Worm (Caenorhabditis elegans) whole organism, L4 larva: ENCODE measurements around the gene paic-1.

Experiments
- F49E8.2 ChIP-seq: sonication (generic microtip); optimal IDR thresholded peaks from 2 replicates; lab custom pipeline; 2016; ENCODE audit warnings: missing compliant biosample characterization, mild to moderate bottlenecking, missing genetic modification characterization, borderline replicate concordance
- R02D3.7 ChIP-seq: fragments of 150-350 bp; sonication (generic microtip); optimal IDR thresholded peaks from 3 replicates; lab custom pipeline; 2014; ENCODE audit warnings: missing biosample characterization, missing genetic modification characterization
- aha-1 ChIP-seq: fragments of 150-350 bp; peaks from one replicate; lab custom pipeline; 2014; ENCODE audit warnings: missing biosample characterization, missing genetic modification characterization
- ceh-28 ChIP-seq: fragments of 150-350 bp; optimal IDR thresholded peaks from 2 replicates; lab custom pipeline; 2014; ENCODE audit warnings: missing biosample characterization, missing genetic modification reagents, missing genetic modification characterization
- ceh-44 ChIP-seq: fragments of 200-800 bp; sonication (Bioruptor generic); IDR thresholded peaks from 2 replicates; pipeline ENCODE4 v1.3.6; 2022; ENCODE audit warnings: missing genetic modification reagents, missing genetic modification characterization, missing compliant biosample characterization
- ceh-82 ChIP-seq: sonication (generic microtip); optimal IDR thresholded peaks from 2 replicates; lab custom pipeline; 2017; ENCODE audit warnings: missing biosample characterization, missing genetic modification characterization
- ces-1 ChIP-seq: fragments of 150-350 bp; sonication (generic microtip); optimal IDR thresholded peaks from 4 replicates; lab custom pipeline; 2014; ENCODE audit warnings: missing biosample characterization, missing genetic modification reagents, missing genetic modification characterization
- daf-12 ChIP-seq: fragments of 150-350 bp; optimal IDR thresholded peaks from 2 replicates; lab custom pipeline; 2014; ENCODE audit warnings: missing biosample characterization, missing genetic modification reagents, missing genetic modification characterization
- fos-1 ChIP-seq: fragments of 150-350 bp; optimal IDR thresholded peaks from 2 replicates; lab custom pipeline; 2014; ENCODE audit warnings: missing biosample characterization, missing genetic modification characterization
- gei-8 ChIP-seq: fragments of 200-800 bp; sonication (Bioruptor generic); optimal IDR thresholded peaks from 2 replicates; lab custom pipeline; 2018; ENCODE audit warnings: mild to moderate bottlenecking, missing genetic modification characterization, missing compliant biosample characterization
- lin-13 ChIP-seq: fragments of 150-350 bp; optimal IDR thresholded peaks from 2 replicates; lab custom pipeline; 2014; ENCODE audit warnings: missing biosample characterization, missing genetic modification reagents, missing genetic modification characterization
- nhr-111 ChIP-seq: fragments of 200-800 bp; sonication (Bioruptor generic); optimal IDR thresholded peaks from 2 replicates; lab custom pipeline; 2018; ENCODE audit warnings: mild to moderate bottlenecking, missing genetic modification characterization, missing compliant biosample characterization
- sdz-12 ChIP-seq: fragments of 200-800 bp; sonication (Bioruptor generic); optimal IDR thresholded peaks from 2 replicates; lab custom pipeline; 2018; ENCODE audit warnings: mild to moderate bottlenecking, missing genetic modification characterization, missing compliant biosample characterization
- zag-1 ChIP-seq: fragments of 150-350 bp; optimal IDR thresholded peaks from 2 replicates; lab custom pipeline; 2014; ENCODE audit warnings: missing biosample characterization, missing genetic modification characterization

- no peak for TF ChIP-seq F49E8.2
- TF ChIP-seq ceh-28: no peak
- no peak for TF ChIP-seq daf-12 (tag; lab: Kevin White, UChicago)
- TF ChIP-seq R02D3.7 (tag; lab: Kevin White, UChicago): no peak
- TF ChIP-seq ces-1: no peak
- TF ChIP-seq zag-1 (tag; lab: Kevin White, UChicago): no peak
- no peak for TF ChIP-seq sdz-12 (GFP tag; lab: Kevin White, UChicago)
- TF ChIP-seq fos-1 (tag; lab: Kevin White, UChicago): no peak
- no peak for TF ChIP-seq nhr-111 (GFP tag; lab: Kevin White, UChicago)
- TF ChIP-seq ceh-44 (GFP tag; lab: Robert Waterston, UW): no peak
- TF ChIP-seq lin-13: no peak
- no peak for TF ChIP-seq ceh-82 (tag; lab: Kevin White, UChicago)
- TF ChIP-seq aha-1: peak; percentile 91
- TF ChIP-seq gei-8 (GFP tag; lab: Kevin White, UChicago): no peak
Measured at ce11 chrII:4359219-4359618, 13.1 kb downstream of the paic-1 start.
